Fruit fly (Drosophila melanogaster) whole organism, prepupa: Measurements from ENCODE around the gene CG42780.

Source experiments
- Blimp-1 ChIP-seq: fragments of 200-800 bp; sonication (Bioruptor generic); optimal IDR thresholded peaks from 3 replicates; lab custom pipeline; 2017; ENCODE audit warnings: missing biosample characterization, missing genetic modification characterization, mild to moderate bottlenecking, moderate library complexity, missing genetic modification reagents
- CG10631 ChIP-seq: fragments of 200-800 bp; sonication (Bioruptor generic); optimal IDR thresholded peaks from 2 replicates; lab custom pipeline; 2016; ENCODE audit warnings: missing biosample characterization, missing genetic modification characterization
- CG10669 ChIP-seq: fragments of 200-800 bp; sonication (Bioruptor generic); optimal IDR thresholded peaks from 3 replicates; lab custom pipeline; 2018; ENCODE audit warnings: missing biosample characterization, mild to moderate bottlenecking, missing genetic modification characterization, moderate library complexity
- CG11294 ChIP-seq: fragments of 200-800 bp; sonication (Bioruptor generic); IDR thresholded peaks from 2 replicates; pipeline ENCODE4 v1.3.6; 2022; ENCODE audit warnings: missing biosample characterization, missing genetic modification characterization
- CG11762 ChIP-seq: fragments of 200-800 bp; sonication (Bioruptor generic); optimal IDR thresholded peaks from 3 replicates; lab custom pipeline; 2016; ENCODE audit warnings: missing biosample characterization, missing genetic modification characterization; ENCODE audit not compliant: insufficient read depth
- CG15336 ChIP-seq: fragments of 200-800 bp; sonication (Bioruptor generic); IDR thresholded peaks from 2 replicates; pipeline ENCODE4 v1.3.6; 2022; ENCODE audit warnings: missing biosample characterization, missing genetic modification characterization
- CG1621 ChIP-seq: fragments of 200-800 bp; sonication (Bioruptor generic); optimal IDR thresholded peaks from 3 replicates; lab custom pipeline; 2018; ENCODE audit warnings: missing biosample characterization, mild to moderate bottlenecking, missing genetic modification characterization
- CG16779 ChIP-seq: fragments of 200-800 bp; sonication (Bioruptor generic); optimal IDR thresholded peaks from 3 replicates; lab custom pipeline; 2017; ENCODE audit warnings: missing biosample characterization, mild to moderate bottlenecking, missing genetic modification characterization
- CG3032 ChIP-seq: fragments of 200-800 bp; optimal IDR thresholded peaks from 2 replicates; lab custom pipeline; 2019; ENCODE audit warnings: missing biosample characterization, mild to moderate bottlenecking, missing genetic modification characterization, moderate library complexity
- CG32006 ChIP-seq: fragments of 200-800 bp; sonication (Bioruptor generic); optimal IDR thresholded peaks from 3 replicates; lab custom pipeline; 2017; ENCODE audit warnings: missing biosample characterization, mild to moderate bottlenecking, missing genetic modification characterization
- CG34406 ChIP-seq: fragments of 200-800 bp; sonication (Bioruptor generic); optimal IDR thresholded peaks from 3 replicates; lab custom pipeline; 2016; ENCODE audit warnings: missing biosample characterization, missing genetic modification characterization
- CG3919 ChIP-seq: fragments of 200-800 bp; sonication (Bioruptor generic); optimal IDR thresholded peaks from 3 replicates; lab custom pipeline; 2016; ENCODE audit warnings: missing biosample characterization, missing genetic modification characterization
- CG4318 ChIP-seq: fragments of 200-800 bp; sonication (Bioruptor generic); optimal IDR thresholded peaks from 3 replicates; lab custom pipeline; 2017; ENCODE audit warnings: missing biosample characterization, mild to moderate bottlenecking, missing genetic modification characterization
- CG6163 ChIP-seq: fragments of 200-800 bp; sonication (Bioruptor generic); IDR thresholded peaks from 3 replicates; pipeline ENCODE4 v1.3.6; 2022; ENCODE audit warnings: missing biosample characterization, missing genetic modification characterization
- CG6276 ChIP-seq: fragments of 200-800 bp; sonication (Bioruptor generic); optimal IDR thresholded peaks from 2 replicates; lab custom pipeline; 2017; ENCODE audit warnings: missing biosample characterization, mild to moderate bottlenecking, missing genetic modification characterization
- CG6808 ChIP-seq: fragments of 200-800 bp; sonication (Bioruptor generic); optimal IDR thresholded peaks from 3 replicates; lab custom pipeline; 2017; ENCODE audit warnings: missing biosample characterization, missing genetic modification characterization, mild to moderate bottlenecking, moderate library complexity, missing genetic modification reagents
- CG6854 ChIP-seq: fragments of 200-800 bp; sonication (Bioruptor generic); optimal IDR thresholded peaks from 2 replicates; lab custom pipeline; 2017; ENCODE audit warnings: missing biosample characterization, mild to moderate bottlenecking, missing genetic modification characterization
- CG7368 ChIP-seq: fragments of 200-800 bp; sonication (Bioruptor generic); optimal IDR thresholded peaks from 3 replicates; lab custom pipeline; 2016; ENCODE audit warnings: missing biosample characterization, missing genetic modification characterization
- CG8319 ChIP-seq: fragments of 200-800 bp; sonication (Bioruptor generic); optimal IDR thresholded peaks from 3 replicates; lab custom pipeline; 2016; ENCODE audit warnings: missing biosample characterization, missing genetic modification characterization
- CG8632 ChIP-seq: fragments of 200-800 bp; sonication (Bioruptor generic); optimal IDR thresholded peaks from 3 replicates; lab custom pipeline; 2016; ENCODE audit warnings: missing biosample characterization, missing genetic modification characterization
- CG9139 ChIP-seq: fragments of 200-800 bp; sonication (Bioruptor generic); optimal IDR thresholded peaks from 3 replicates; lab custom pipeline; 2017; ENCODE audit warnings: missing biosample characterization, mild to moderate bottlenecking, missing genetic modification characterization
- Eip78C ChIP-seq: fragments of 200-800 bp; sonication (Bioruptor generic); peaks from one replicate; lab custom pipeline; 2016; ENCODE audit warnings: missing biosample characterization, missing genetic modification characterization
- Eip93F ChIP-seq: fragments of 200-800 bp; sonication (Bioruptor generic); optimal IDR thresholded peaks from 2 replicates; lab custom pipeline; 2016; ENCODE audit warnings: missing biosample characterization, mild to moderate bottlenecking, missing genetic modification characterization
- Ets96B ChIP-seq: fragments of 200-800 bp; optimal IDR thresholded peaks from 2 replicates; lab custom pipeline; 2019; ENCODE audit warnings: missing biosample characterization, mild to moderate bottlenecking, missing genetic modification characterization, moderate library complexity
- Gug ChIP-seq: fragments of 200-800 bp; sonication (Bioruptor generic); IDR thresholded peaks from 2 replicates; pipeline ENCODE4 v1.3.6; 2022; ENCODE audit warnings: missing biosample characterization, missing genetic modification characterization
- Hr39 ChIP-seq: fragments of 200-800 bp; sonication (Bioruptor generic); optimal IDR thresholded peaks from 2 replicates; lab custom pipeline; 2016; ENCODE audit warnings: missing biosample characterization, missing genetic modification characterization
- Hr4 ChIP-seq: fragments of 200-800 bp; sonication (Bioruptor generic); optimal IDR thresholded peaks from 3 replicates; lab custom pipeline; 2016; ENCODE audit warnings: missing biosample characterization, missing genetic modification characterization
- Met ChIP-seq: fragments of 200-800 bp; sonication (Bioruptor generic); optimal IDR thresholded peaks from 3 replicates; lab custom pipeline; 2016; ENCODE audit warnings: missing biosample characterization, missing genetic modification characterization
- OdsH ChIP-seq: fragments of 200-800 bp; sonication (Bioruptor generic); optimal IDR thresholded peaks from 3 replicates; lab custom pipeline; 2016; ENCODE audit warnings: missing biosample characterization, missing genetic modification characterization
- Smox ChIP-seq: fragments of 200-800 bp; sonication (Bioruptor generic); optimal IDR thresholded peaks from 3 replicates; lab custom pipeline; 2016; ENCODE audit warnings: missing biosample characterization, missing genetic modification characterization
- Sox102F ChIP-seq: fragments of 200-800 bp; sonication (Bioruptor generic); optimal IDR thresholded peaks from 2 replicates; lab custom pipeline; 2016; ENCODE audit warnings: missing biosample characterization, mild to moderate bottlenecking, missing genetic modification characterization
- Sox15 ChIP-seq: fragments of 200-800 bp; sonication (Bioruptor generic); optimal IDR thresholded peaks from 3 replicates; lab custom pipeline; 2016; ENCODE audit warnings: missing biosample characterization, missing genetic modification characterization
- achi ChIP-seq: fragments of 200-800 bp; sonication (Bioruptor generic); optimal IDR thresholded peaks from 3 replicates; lab custom pipeline; 2016; ENCODE audit warnings: missing biosample characterization, missing genetic modification characterization
- dac ChIP-seq: fragments of 200-800 bp; sonication (Bioruptor generic); optimal IDR thresholded peaks from 2 replicates; lab custom pipeline; 2017; ENCODE audit warnings: missing biosample characterization, mild to moderate bottlenecking, missing genetic modification characterization
- dsx ChIP-seq: fragments of 200-800 bp; optimal IDR thresholded peaks from 3 replicates; lab custom pipeline; 2019; ENCODE audit warnings: missing biosample characterization, mild to moderate bottlenecking, missing genetic modification characterization, moderate library complexity; ENCODE audit not compliant: poor library complexity, severe bottlenecking
- eg ChIP-seq: fragments of 200-800 bp; sonication (Bioruptor generic); IDR thresholded peaks from 3 replicates; pipeline ENCODE4 v1.3.6; 2022; ENCODE audit warnings: missing biosample characterization, missing genetic modification characterization
- esn ChIP-seq: fragments of 200-800 bp; sonication (Bioruptor generic); optimal IDR thresholded peaks from 2 replicates; lab custom pipeline; 2016; ENCODE audit warnings: missing biosample characterization, mild to moderate bottlenecking, missing genetic modification characterization, moderate library complexity
- fd59A ChIP-seq: fragments of 200-800 bp; sonication (Bioruptor generic); optimal IDR thresholded peaks from 2 replicates; lab custom pipeline; 2017; ENCODE audit warnings: missing biosample characterization, mild to moderate bottlenecking, missing genetic modification characterization, missing genetic modification reagents
- lz ChIP-seq: fragments of 200-800 bp; sonication (Bioruptor generic); optimal IDR thresholded peaks from 3 replicates; lab custom pipeline; 2016; ENCODE audit warnings: missing biosample characterization, missing genetic modification characterization
- net ChIP-seq: fragments of 200-800 bp; sonication (Bioruptor generic); optimal IDR thresholded peaks from 3 replicates; lab custom pipeline; 2016; ENCODE audit warnings: missing biosample characterization, missing genetic modification characterization
- spab ChIP-seq: fragments of 200-800 bp; sonication (Bioruptor generic); optimal IDR thresholded peaks from 2 replicates; lab custom pipeline; 2017; ENCODE audit warnings: missing biosample characterization, mild to moderate bottlenecking, missing genetic modification characterization, missing genetic modification reagents
- ss ChIP-seq, 2 experiments: fragments of 200-800 bp; sonication (Bioruptor generic); optimal IDR thresholded peaks; 2 replicates in 1 of 2; 3 replicates in 1 of 2; lab custom pipeline; 2017 to 2018; ENCODE audit warnings: mild to moderate bottlenecking in 2 of 2, missing biosample characterization in 2 of 2, missing genetic modification characterization in 2 of 2, moderate library complexity in 1 of 2
- vri ChIP-seq: fragments of 200-800 bp; sonication (Bioruptor generic); optimal IDR thresholded peaks from 3 replicates; lab custom pipeline; 2016; ENCODE audit warnings: missing biosample characterization, mild to moderate bottlenecking, missing genetic modification characterization

CG42780 gene

dm6 chrX:7305753-7306338, 26.1 kb downstream of the CG42780 start (continued):
- TF ChIP-seq net (peak; percentile 89), fd59A (GFP tag; lab: Kevin White, UChicago) (peak; percentile 95), lz (peak; percentile 84), CG32006 (peak; percentile 93), Eip93F (GFP tag; lab: Kevin White, UChicago) (no peak), CG10631 (GFP tag; lab: Kevin White, UChicago) (peak; percentile 91), CG15336 (GFP tag; lab: Robert Waterston, UW) (peak; percentile 77), Sox15 (GFP tag; lab: Kevin White, UChicago) (peak; percentile 94), CG3919 (GFP tag; lab: Kevin White, UChicago) (peak; percentile 88), ss (GFP tag; optimal IDR thresholded peaks at IDR 0.05; lab: Kevin White, UChicago) (peak; percentile 89 to 95), CG4318 (GFP tag; lab: Kevin White, UChicago) (peak; percentile 79), CG11762 (GFP tag; lab: Kevin White, UChicago) (peak; percentile 60), CG34406 (peak; percentile 87), CG6854 (peak; percentile 85), dac (GFP tag; lab: Kevin White, UChicago) (peak; percentile 81), CG8319 (GFP tag; lab: Kevin White, UChicago) (peak; percentile 78), Hr4 (peak; percentile 51), Sox102F (GFP tag; lab: Kevin White, UChicago) (peak; percentile 77), CG16779 (tag; lab: Kevin White, UChicago) (peak; percentile 82), Blimp-1 (peak; percentile 68), Met (GFP tag; lab: Kevin White, UChicago) (peak; percentile 81), Smox (peak; percentile 75), esn (GFP tag; lab: Kevin White, UChicago) (peak; percentile 71), vri (GFP tag; lab: Kevin White, UChicago) (peak; percentile 30), CG7368 (GFP tag; lab: Kevin White, UChicago) (peak; percentile 85), CG11294 (peak; percentile 58; the same call in 1 of the 2 replicates), Gug (GFP tag; lab: Robert Waterston, UW) (peak; percentile 65; the same call in 1 of the 2 replicates), CG6276 (peak; percentile 79), achi (GFP tag; lab: Kevin White, UChicago) (peak; percentile 88), Hr39 (GFP tag; lab: Kevin White, UChicago) (peak; percentile 89)

dm6 chrX:7304798-7305447, 27.1 kb downstream of the CG42780 start:
- TF ChIP-seq CG10669 (GFP tag; lab: Kevin White, UChicago): peak; percentile 42
- peak; percentile 50 for TF ChIP-seq CG6854
- no peak for TF ChIP-seq Sox15 (GFP tag; lab: Kevin White, UChicago)
- peak; percentile 22 for TF ChIP-seq Ets96B (tag; lab: Kevin White, UChicago)
- TF ChIP-seq CG16779 (tag; lab: Kevin White, UChicago): peak; percentile 45
- TF ChIP-seq CG8632 (GFP tag; lab: Kevin White, UChicago): no peak
- peak; percentile 65 for TF ChIP-seq dsx (GFP tag; lab: Kevin White, UChicago)
- TF ChIP-seq vri (GFP tag; lab: Kevin White, UChicago): peak; percentile 47
- peak; percentile 77 to 80 for TF ChIP-seq ss (GFP tag; optimal IDR thresholded peaks at IDR 0.05; lab: Kevin White, UChicago)
- peak; percentile 35 for TF ChIP-seq esn (GFP tag; lab: Kevin White, UChicago)
- TF ChIP-seq CG9139 (GFP tag; lab: Kevin White, UChicago): peak; percentile 73
- peak; percentile 44 for TF ChIP-seq spab (GFP tag; lab: Kevin White, UChicago)
- peak; percentile 68 for TF ChIP-seq CG6808 (GFP tag; lab: Kevin White, UChicago)
- TF ChIP-seq eg: no peak
- peak; percentile 36 for TF ChIP-seq CG1621
- peak; percentile 22 for TF ChIP-seq Met (GFP tag; lab: Kevin White, UChicago)
- TF ChIP-seq OdsH (GFP tag; lab: Kevin White, UChicago): no peak
- TF ChIP-seq CG3032 (tag; lab: Kevin White, UChicago): no peak
- peak; percentile 73; the same call in 2 of the 3 replicates for TF ChIP-seq CG6163
- peak; percentile 37 for TF ChIP-seq Eip78C (GFP tag; lab: Kevin White, UChicago)
